Worm (Caenorhabditis elegans): ENCODE measurements around the gene H20J04.1.

DNA sequence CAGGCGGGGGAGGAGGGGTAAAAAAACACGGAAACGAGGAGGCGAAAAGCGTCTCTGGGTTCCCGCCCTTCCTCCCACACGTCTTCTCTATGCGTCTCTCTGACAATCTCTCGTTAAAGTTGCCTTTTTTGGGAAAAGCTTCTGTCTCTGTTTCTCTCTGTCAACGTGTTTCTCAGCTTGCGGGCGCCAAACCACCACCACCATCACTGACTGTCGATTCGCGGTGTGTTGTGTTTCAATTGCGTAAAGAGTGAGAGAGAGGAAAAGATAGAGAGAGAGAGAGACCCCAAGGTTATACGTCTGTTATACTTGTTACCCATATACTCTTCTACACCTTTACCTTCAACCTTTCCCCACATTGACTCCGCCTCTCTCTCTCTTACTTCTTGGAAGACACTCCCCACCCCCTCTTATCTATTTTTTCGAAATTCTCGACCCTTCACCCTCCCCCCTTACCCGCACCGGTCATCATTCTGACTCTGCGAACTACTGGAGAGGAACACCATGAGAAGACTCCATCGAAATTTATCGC lies 37.2 kb downstream of the H20J04.1 start, which contains the start of gene mlt-7:
- TF ChIP-seq attf-3 (GFP tag; conservative IDR thresholded peaks at IDR 0.05) (no peak), Y95B8A.8 (GFP tag; IDR thresholded peaks at IDR 0.05) (no peak), unc-62 (GFP tag; optimal IDR thresholded peaks at IDR 0.05) (no peak), efl-1 (GFP tag; optimal IDR thresholded peaks at IDR 0.05) (no peak), F55B11.4 (tag; optimal IDR thresholded peaks at IDR 0.05; ENCODE audit: borderline replicate concordance, insufficient read depth) (no peak), D2030.7 (GFP tag; IDR thresholded peaks at IDR 0.05) (no peak), madf-10 (tag; optimal IDR thresholded peaks at IDR 0.05) (no peak), attf-5 (GFP tag; optimal IDR thresholded peaks at IDR 0.05) (no peak), cebp-2 (GFP tag; IDR thresholded peaks at IDR 0.05) (no peak), hrde-1 (tag; optimal IDR thresholded peaks at IDR 0.05; ENCODE audit: borderline replicate concordance) (no peak)

Measured in whole organism, young adult.